Fruit fly (Drosophila melanogaster): ENCODE results near the gene Gnpat.

Gene Gnpat

dm6 chr3R:25438353-25438986, 52.3 kb downstream of the Gnpat start:
- TF ChIP-seq CG8159 (tag; optimal IDR thresholded peaks at IDR 0.05), result no peak
- no peak for TF ChIP-seq CG34367 (tag; optimal IDR thresholded peaks at IDR 0.05)
- TF ChIP-seq Ets98B (GFP tag; IDR thresholded peaks at IDR 0.05), result no peak
- no peak for TF ChIP-seq Pif1B (GFP tag; optimal IDR thresholded peaks at IDR 0.05)
- TF ChIP-seq CG13204 (GFP tag; optimal IDR thresholded peaks at IDR 0.05), result no peak
- TF ChIP-seq EcR (GFP tag; optimal IDR thresholded peaks at IDR 0.05), result no peak
- TF ChIP-seq Pif1A (GFP tag; optimal IDR thresholded peaks at IDR 0.05), result no peak
- TF ChIP-seq D1 (tag; optimal IDR thresholded peaks at IDR 0.05), result no peak
- no peak for TF ChIP-seq CG8301 (tag; optimal IDR thresholded peaks at IDR 0.05)
- no peak for TF ChIP-seq gl (tag; optimal IDR thresholded peaks at IDR 0.05)
- no peak for TF ChIP-seq CG4496 (GFP tag; IDR thresholded peaks at IDR 0.05)

dm6 chr3R:25437254-25437810, 53.4 kb downstream of the Gnpat start:
- TF ChIP-seq CG17806 (tag; optimal IDR thresholded peaks at IDR 0.05) (no peak), CG15710 (tag; optimal IDR thresholded peaks at IDR 0.05) (no peak), D1 (tag; optimal IDR thresholded peaks at IDR 0.05) (no peak), CG4496 (GFP tag; IDR thresholded peaks at IDR 0.05) (no peak), CG14655 (GFP tag; optimal IDR thresholded peaks at IDR 0.05) (no peak), CG32121 (GFP tag; IDR thresholded peaks at IDR 0.05) (no peak), Snoo (tag; optimal IDR thresholded peaks at IDR 0.05) (no peak), Ets98B (GFP tag; IDR thresholded peaks at IDR 0.05) (no peak), CG10348 (GFP tag; IDR thresholded peaks at IDR 0.05) (no peak), Pif1A (GFP tag; optimal IDR thresholded peaks at IDR 0.05) (no peak), rn (GFP tag; IDR thresholded peaks at IDR 0.05) (no peak), fd96Ca (GFP tag; IDR thresholded peaks at IDR 0.05) (no peak), CG34367 (tag; optimal IDR thresholded peaks at IDR 0.05) (no peak)
